Fruit fly (Drosophila melanogaster): ENCODE results near the gene ATPsynO.

DNA sequence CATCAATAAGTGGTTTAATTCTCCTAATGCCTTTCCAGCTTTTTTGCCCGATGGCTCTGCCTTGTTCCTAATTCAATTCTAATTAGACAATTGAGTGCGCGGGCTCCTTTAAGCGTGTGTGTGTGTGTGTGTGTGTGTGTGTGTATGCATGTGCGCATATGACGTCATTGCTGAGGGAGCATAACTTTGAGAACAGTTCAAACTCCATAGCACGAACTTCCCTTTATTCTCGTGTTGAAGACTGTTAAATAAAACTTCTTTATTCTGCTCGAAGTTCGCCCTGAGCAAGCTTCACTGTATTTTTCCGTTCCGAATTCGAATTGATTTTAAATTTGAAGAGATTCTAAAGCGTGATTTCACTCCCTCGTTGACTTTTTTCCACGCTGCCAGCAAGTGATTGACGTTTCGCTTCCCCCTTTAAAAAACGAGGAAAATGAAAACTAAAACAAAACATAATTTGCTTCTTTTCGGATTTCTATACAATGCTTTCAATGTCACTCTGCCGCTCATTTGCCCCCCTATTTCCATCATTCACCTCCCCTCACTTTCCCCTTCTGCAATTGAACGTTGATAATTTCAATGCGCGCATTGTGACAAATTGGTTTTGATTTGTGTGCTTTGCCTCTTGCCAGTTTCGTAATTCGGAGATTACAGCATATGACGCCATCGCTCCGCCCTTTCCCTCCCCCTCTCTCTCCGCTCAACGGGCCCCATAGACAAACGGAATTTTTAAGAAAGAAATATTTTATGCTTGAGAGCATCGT lies 27.0 kb downstream of the ATPsynO start:
- TF ChIP-seq dsx (GFP tag; optimal IDR thresholded peaks at IDR 0.05; ENCODE audit: poor library complexity, severe bottlenecking), result no peak
- no peak for TF ChIP-seq CG32006 (GFP tag; optimal IDR thresholded peaks at IDR 0.05)
- TF ChIP-seq Blimp-1 (GFP tag; optimal IDR thresholded peaks at IDR 0.05), result no peak
- TF ChIP-seq Sox15 (GFP tag; optimal IDR thresholded peaks at IDR 0.05), result no peak
- TF ChIP-seq CG6792 (GFP tag; optimal IDR thresholded peaks at IDR 0.05), result no peak
- no peak for TF ChIP-seq fd59A (GFP tag; optimal IDR thresholded peaks at IDR 0.05)
- TF ChIP-seq CG15336 (GFP tag; IDR thresholded peaks at IDR 0.05), result no peak
- peak; percentile 4 for TF ChIP-seq Eip78C (GFP tag)

All from whole organism, prepupa.